Worm (Caenorhabditis elegans): ENCODE results near the gene acs-1.

The acs-1 gene

DNA sequence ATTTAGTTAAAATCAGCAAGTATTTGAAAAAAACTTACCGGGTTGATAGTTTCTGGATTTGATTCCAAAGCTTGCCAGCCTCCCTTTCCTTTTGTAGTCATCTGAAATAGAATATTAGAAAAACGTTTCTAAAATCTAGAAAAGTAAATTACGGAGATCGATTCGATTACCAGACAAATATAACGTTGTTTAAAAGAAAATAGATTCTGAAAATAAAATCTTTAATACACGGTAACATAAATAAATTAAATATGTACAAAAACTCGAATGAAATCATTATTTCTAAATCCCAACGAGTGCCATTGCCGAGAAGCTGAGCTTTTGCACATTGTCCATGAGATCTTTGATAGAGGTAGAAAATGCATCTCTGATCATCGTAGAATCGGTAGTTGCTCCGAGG lies 16.1 kb upstream of the acs-1 start, which contains the start of gene ubh-3:
ubh-3 (minus strand) TSS at position 101 of the 400 bp plus-strand sequence.
- TF ChIP-seq chd-7 (tag; optimal IDR thresholded peaks at IDR 0.05) (no peak), lin-26 (GFP tag; IDR thresholded peaks at IDR 0.05) (no peak), atf-7 (tag; optimal IDR thresholded peaks at IDR 0.05) (no peak), rcor-1 (GFP tag; IDR thresholded peaks at IDR 0.05) (no peak), Y53G8AR.9 (GFP tag; conservative IDR thresholded peaks at IDR 0.05) (no peak), F52B5.7 (tag; optimal IDR thresholded peaks at IDR 0.05) (no peak), ztf-3 (GFP tag; optimal IDR thresholded peaks at IDR 0.05) (no peak), xnd-1 (tag; optimal IDR thresholded peaks at IDR 0.05) (no peak), nhr-120 (GFP tag; IDR thresholded peaks at IDR 0.05) (no peak), hmg-1.2 (GFP tag; IDR thresholded peaks at IDR 0.05) (no peak), C06A6.2 (GFP tag; conservative IDR thresholded peaks at IDR 0.05) (no peak), egl-44 (GFP tag; IDR thresholded peaks at IDR 0.05) (no peak), nhr-27 (tag; optimal IDR thresholded peaks at IDR 0.05) (no peak), snpc-1.3 (tag; optimal IDR thresholded peaks at IDR 0.05; ENCODE audit: insufficient read depth) (no peak)

DNA sequence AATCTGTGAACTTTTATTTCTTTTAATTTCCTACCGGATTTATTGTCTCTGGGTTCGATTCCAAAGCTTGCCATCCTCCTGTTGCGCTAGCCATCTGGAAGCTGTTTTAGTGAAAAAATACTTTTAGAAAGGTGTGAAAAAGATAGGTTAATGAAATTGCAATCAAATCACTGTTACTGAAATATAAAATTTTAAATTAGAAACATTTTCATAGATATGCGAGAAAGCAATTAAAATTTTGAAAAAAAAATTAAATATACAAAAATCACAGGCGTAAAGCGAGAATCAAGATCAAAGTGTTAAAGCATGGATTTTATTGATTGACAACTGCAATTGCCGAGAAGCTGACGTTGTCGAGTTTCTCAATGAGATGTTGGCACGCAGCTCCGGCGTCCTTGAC lies 15.1 kb upstream of the acs-1 start, which contains the start of gene ubh-2:
ubh-2 (minus strand) TSS at position 101 of the 400 bp plus-strand sequence.
- TF ChIP-seq hsf-1 (GFP tag; IDR thresholded peaks at IDR 0.05) (no peak), ztf-22 (GFP tag; optimal IDR thresholded peaks at IDR 0.05) (no peak), nfya-2 (GFP tag; IDR thresholded peaks at IDR 0.05) (no peak), him-1 (tag; optimal IDR thresholded peaks at IDR 0.05) (no peak), bed-2 (GFP tag; IDR thresholded peaks at IDR 0.05) (no peak), lin-40 (tag; optimal IDR thresholded peaks at IDR 0.05) (no peak), K11D2.4 (GFP tag; IDR thresholded peaks at IDR 0.05) (no peak), atf-7 (tag; optimal IDR thresholded peaks at IDR 0.05) (no peak), somi-1 (GFP tag; optimal IDR thresholded peaks at IDR 0.05) (no peak), madf-10 (tag; optimal IDR thresholded peaks at IDR 0.05) (no peak), Y56A3A.18 (GFP tag; IDR thresholded peaks at IDR 0.05) (no peak), hlh-12 (tag; optimal IDR thresholded peaks at IDR 0.05) (no peak), egl-44 (GFP tag; IDR thresholded peaks at IDR 0.05) (no peak), zim-3 (tag; optimal IDR thresholded peaks at IDR 0.05) (no peak), mes-4 (tag; optimal IDR thresholded peaks at IDR 0.05) (no peak), mel-28 (tag; optimal IDR thresholded peaks at IDR 0.05; ENCODE audit: borderline replicate concordance) (no peak), nhr-120 (GFP tag; IDR thresholded peaks at IDR 0.05) (no peak)

DNA sequence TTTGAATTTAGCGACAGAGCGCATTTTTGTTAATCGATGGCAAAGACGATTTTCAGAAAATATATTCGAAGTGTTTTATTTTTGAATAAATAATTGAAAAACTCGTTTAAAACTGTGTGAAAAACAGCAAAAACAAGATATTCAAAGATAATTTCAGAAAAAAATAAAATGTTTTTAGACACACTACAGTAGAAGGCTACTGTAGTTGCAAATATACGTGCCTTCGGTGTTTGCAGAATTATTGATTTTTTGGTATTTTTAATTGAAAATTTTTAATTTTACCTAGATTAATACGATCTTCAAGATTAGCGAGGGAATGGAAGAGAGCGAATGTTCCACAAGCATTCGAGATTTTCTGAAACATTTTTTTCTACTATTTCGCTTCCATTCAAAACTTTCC lies 14.2 kb upstream of the acs-1 start:
- peak; percentile 88 for TF ChIP-seq lsl-1 (GFP tag; optimal IDR thresholded peaks at IDR 0.05)
- peak; percentile 49; the same call in 1 of the 2 replicates for TF ChIP-seq madf-6 (GFP tag; IDR thresholded peaks at IDR 0.05)
- TF ChIP-seq hmg-20 (GFP tag; IDR thresholded peaks at IDR 0.05): no peak
- TF ChIP-seq xnd-1 (tag; optimal IDR thresholded peaks at IDR 0.05): peak; percentile 3

ce11 chrV:6511121-6511520 lies 13.7 kb upstream of the acs-1 start, which contains the start of gene ubh-1:
ubh-1 (minus strand) TSS chrV:6511409.
- TF ChIP-seq dox-1 (GFP tag; IDR thresholded peaks at IDR 0.05): no peak
- TF ChIP-seq egrh-3 (GFP tag; IDR thresholded peaks at IDR 0.05): no peak
- 0 out of 2 replicates have a peak, but pooled peaks have one; percentile 10 for TF ChIP-seq nfyb-1 (GFP tag; IDR thresholded peaks at IDR 0.05)

Measured in whole organism, young adult.